Fruit fly (Drosophila melanogaster) whole organism: Measurements from ENCODE around the gene bero.

ENCODE experiments used
- CG8478 ChIP-seq: fragments of >200 bp; optimal IDR thresholded peaks from 2 replicates; lab custom pipeline; 2018; ENCODE audit warnings: inconsistent platforms
- EcR ChIP-seq, 2 experiments: fragments of >200 bp; optimal IDR thresholded peaks; 2 replicates each; lab custom pipeline; 2017; ENCODE audit warnings: missing biosample characterization in 2 of 2, missing genetic modification characterization in 2 of 2, missing genetic modification reagents in 2 of 2
- pan ChIP-seq: fragments of >200 bp; optimal IDR thresholded peaks from 2 replicates; lab custom pipeline; 2017
- psq ChIP-seq: fragments of >200 bp; optimal IDR thresholded peaks from 2 replicates; lab custom pipeline; 2017
- usp ChIP-seq: fragments of >200 bp; optimal IDR thresholded peaks from 2 replicates; lab custom pipeline; 2017; ENCODE audit warnings: missing biosample characterization, missing genetic modification characterization, mixed read lengths

DNA sequence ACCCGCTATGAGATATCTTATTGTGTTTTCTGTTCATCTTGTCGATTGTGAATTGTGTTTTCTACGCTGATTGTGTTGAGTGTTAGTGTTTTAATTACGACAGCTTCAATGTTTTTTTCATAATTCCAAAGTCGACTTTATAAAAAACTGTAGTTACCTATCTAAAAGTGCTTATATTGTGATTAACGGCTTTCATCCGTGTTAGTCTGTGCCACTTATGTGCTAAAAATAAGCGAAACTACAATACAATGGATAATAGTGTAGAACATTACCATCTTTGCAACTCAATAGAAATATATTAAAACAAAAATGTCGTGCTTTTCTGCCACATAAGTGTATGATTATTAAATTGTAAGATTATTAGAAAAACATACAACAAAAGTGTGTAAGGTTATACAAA is 42.4 kb upstream of the bero start, which contains the start of gene CG33322:
- TF ChIP-seq EcR (GFP tag; optimal IDR thresholded peaks at IDR 0.05; lab: Kevin White, UChicago) (no peak), pan (lab: Kevin White, UChicago) (no peak), CG8478 (lab: Kevin White, UChicago) (no peak), usp (no peak), psq (no peak)
